Worm (Caenorhabditis elegans): Measurements from ENCODE around the gene Y37E11B.7.
A peak's percentile ranks its signal among the peaks of the same experiment; 100 is the strongest.

The Y37E11B.7 gene

DNA sequence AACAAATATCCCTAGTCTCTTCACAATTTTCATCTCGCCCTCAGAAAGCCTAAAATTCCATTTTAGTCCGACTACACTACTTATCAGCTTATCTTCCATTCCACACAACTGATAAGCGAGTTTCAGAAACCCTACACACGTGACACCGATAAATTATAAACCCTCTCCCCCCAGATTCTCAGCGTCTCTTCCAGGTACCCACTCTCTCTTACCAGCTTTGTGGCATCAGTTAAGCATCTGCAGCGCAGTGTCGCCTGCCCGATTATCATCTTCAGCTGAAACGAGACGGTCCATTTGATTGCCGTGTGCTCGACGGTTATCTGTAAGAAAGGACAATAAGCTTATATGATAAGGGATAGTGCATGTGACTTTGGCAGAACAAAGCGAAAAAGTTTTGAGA is 11.9 kb upstream of the Y37E11B.7 start:
- no peak for TF ChIP-seq sox-4 (tag; optimal IDR thresholded peaks at IDR 0.05)
- TF ChIP-seq K02D7.2 (tag; optimal IDR thresholded peaks at IDR 0.05), result no peak
- TF ChIP-seq hlh-30 (tag; optimal IDR thresholded peaks at IDR 0.05; ENCODE audit: insufficient read depth), result peak; percentile 11
- TF ChIP-seq C08G9.2 (tag; optimal IDR thresholded peaks at IDR 0.05), result no peak
- peak; percentile 75 for TF ChIP-seq pqm-1 (tag; optimal IDR thresholded peaks at IDR 0.05)
- TF ChIP-seq hlh-15 (tag; optimal IDR thresholded peaks at IDR 0.05), result no peak
- no peak for TF ChIP-seq K09A11.1 (tag; optimal IDR thresholded peaks at IDR 0.05; ENCODE audit: insufficient read depth)
- no peak for TF ChIP-seq tbx-7 (tag; optimal IDR thresholded peaks at IDR 0.05)
- TF ChIP-seq rnt-1 (tag; optimal IDR thresholded peaks at IDR 0.05), result no peak
- TF ChIP-seq elt-2 (tag; optimal IDR thresholded peaks at IDR 0.05), result peak; percentile 98
- no peak for TF ChIP-seq ets-4 (tag; optimal IDR thresholded peaks at IDR 0.05)
- no peak for TF ChIP-seq ceh-9 (tag; optimal IDR thresholded peaks at IDR 0.05)
- no peak for TF ChIP-seq ceh-2 (tag; optimal IDR thresholded peaks at IDR 0.05)
- TF ChIP-seq ceh-18 (tag; optimal IDR thresholded peaks at IDR 0.05), result no peak
- no peak for TF ChIP-seq ref-2 (tag; optimal IDR thresholded peaks at IDR 0.05)
- no peak for TF ChIP-seq zip-5 (tag; optimal IDR thresholded peaks at IDR 0.05)
- TF ChIP-seq unc-42 (tag; optimal IDR thresholded peaks at IDR 0.05), result no peak
- no peak for TF ChIP-seq dve-1 (tag; optimal IDR thresholded peaks at IDR 0.05)
- TF ChIP-seq fkh-10 (GFP tag; optimal IDR thresholded peaks at IDR 0.05), result no peak
- no peak for TF ChIP-seq hlh-6 (tag; optimal IDR thresholded peaks at IDR 0.05)
- no peak for TF ChIP-seq nfya-1 (tag; optimal IDR thresholded peaks at IDR 0.05)
- TF ChIP-seq F13H6.1 (tag; optimal IDR thresholded peaks at IDR 0.05), result no peak
- TF ChIP-seq ama-1 (optimal IDR thresholded peaks at IDR 0.05), result no peak
- TF ChIP-seq tbx-2 (tag; optimal IDR thresholded peaks at IDR 0.05), result no peak

ce11 chrIV:3610987-3611386 is 11.0 kb upstream of the Y37E11B.7 start:
- no peak for TF ChIP-seq dve-1 (tag; optimal IDR thresholded peaks at IDR 0.05)
- TF ChIP-seq ceh-22 (tag; optimal IDR thresholded peaks at IDR 0.05), result no peak
- no peak for TF ChIP-seq pha-4 (tag; optimal IDR thresholded peaks at IDR 0.05)
- no peak for TF ChIP-seq ets-4 (tag; optimal IDR thresholded peaks at IDR 0.05)
- TF ChIP-seq lin-11 (tag; optimal IDR thresholded peaks at IDR 0.05), result no peak
- no peak for TF ChIP-seq C08G9.2 (tag; optimal IDR thresholded peaks at IDR 0.05)

DNA sequence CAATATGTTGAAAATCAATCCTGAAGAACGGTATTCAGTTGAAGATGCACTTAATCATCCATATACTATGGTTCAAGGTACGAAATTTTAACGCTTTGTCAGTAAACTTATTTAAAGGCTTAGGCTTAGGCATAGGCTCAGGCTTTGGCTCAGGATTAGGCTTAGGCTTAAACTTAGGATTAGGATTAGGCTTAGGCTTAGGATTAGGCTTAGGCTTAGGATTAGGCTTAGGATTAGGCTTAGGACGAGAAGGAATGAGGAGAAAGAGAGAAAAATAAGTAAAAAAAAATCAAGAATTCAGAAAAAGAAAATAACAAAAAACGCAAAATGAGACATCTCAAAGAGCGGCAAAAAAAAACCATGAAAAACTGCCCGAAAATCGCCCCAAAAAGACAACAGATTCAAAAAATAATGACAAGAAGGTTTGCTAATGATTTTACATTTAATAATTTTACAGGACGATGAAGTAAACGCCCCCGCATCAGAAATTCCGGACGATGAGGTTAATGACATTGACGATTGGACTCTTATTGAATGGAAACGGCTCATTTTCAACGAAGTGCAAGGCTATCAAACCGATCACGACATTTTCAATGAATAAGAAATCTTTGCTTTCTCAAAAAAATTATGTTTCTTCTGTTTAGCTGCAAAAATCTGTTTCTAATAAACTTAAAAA is 8.7 kb upstream of the Y37E11B.7 start:
- TF ChIP-seq T23F11.4 (GFP tag; optimal IDR thresholded peaks at IDR 0.05) (no peak), dve-1 (tag; optimal IDR thresholded peaks at IDR 0.05) (peak; percentile 97)

- TF ChIP-seq K02D7.2 (tag; optimal IDR thresholded peaks at IDR 0.05), result no peak
- TF ChIP-seq ceh-9 (tag; optimal IDR thresholded peaks at IDR 0.05), result no peak
- no peak for TF ChIP-seq gmeb-2 (tag; optimal IDR thresholded peaks at IDR 0.05)
- no peak for TF ChIP-seq sox-2 (GFP tag; IDR thresholded peaks at IDR 0.05)
- no peak for TF ChIP-seq ceh-34 (tag; optimal IDR thresholded peaks at IDR 0.05)
- TF ChIP-seq pag-3 (tag; optimal IDR thresholded peaks at IDR 0.05; ENCODE audit: borderline replicate concordance), result no peak
- no peak for TF ChIP-seq ama-1 (optimal IDR thresholded peaks at IDR 0.05)
- no peak for TF ChIP-seq ahr-1 (tag; optimal IDR thresholded peaks at IDR 0.05)
- no peak for TF ChIP-seq tbx-7 (tag; optimal IDR thresholded peaks at IDR 0.05)
- TF ChIP-seq ceh-22 (tag; optimal IDR thresholded peaks at IDR 0.05), result no peak
- no peak for TF ChIP-seq ceh-2 (tag; optimal IDR thresholded peaks at IDR 0.05)
- TF ChIP-seq C08G9.2 (tag; optimal IDR thresholded peaks at IDR 0.05), result no peak
- no peak for TF ChIP-seq ceh-48 (tag; optimal IDR thresholded peaks at IDR 0.05)
These were observed 6.4 kb upstream of the Y37E11B.7 start, which contains the start of the genes Y37E11B.10 and kgb-2 for ce11 chrIV:3606285-3606834. Gene Y37E11B.10 (minus strand): TSS chrIV:3606466. Gene kgb-2 (plus strand): TSS chrIV:3606784.
